Fruit fly (Drosophila melanogaster) whole organism, prepupa: ENCODE data around the gene CG44198.

Experiments used
- Blimp-1 ChIP-seq: fragments of 200-800 bp; sonication (Bioruptor generic); optimal IDR thresholded peaks from 3 replicates; lab custom pipeline; 2017; ENCODE audit warnings: missing biosample characterization, missing genetic modification characterization, mild to moderate bottlenecking, moderate library complexity, missing genetic modification reagents
- CG10631 ChIP-seq: fragments of 200-800 bp; sonication (Bioruptor generic); optimal IDR thresholded peaks from 2 replicates; lab custom pipeline; 2016; ENCODE audit warnings: missing biosample characterization, missing genetic modification characterization
- CG10669 ChIP-seq: fragments of 200-800 bp; sonication (Bioruptor generic); optimal IDR thresholded peaks from 3 replicates; lab custom pipeline; 2018; ENCODE audit warnings: missing biosample characterization, mild to moderate bottlenecking, missing genetic modification characterization, moderate library complexity
- CG11294 ChIP-seq: fragments of 200-800 bp; sonication (Bioruptor generic); IDR thresholded peaks from 2 replicates; pipeline ENCODE4 v1.3.6; 2022; ENCODE audit warnings: missing biosample characterization, missing genetic modification characterization
- CG11902 ChIP-seq: fragments of 200-800 bp; sonication (Bioruptor generic); optimal IDR thresholded peaks from 3 replicates; lab custom pipeline; 2016; ENCODE audit warnings: missing biosample characterization, missing genetic modification characterization
- CG15336 ChIP-seq: fragments of 200-800 bp; sonication (Bioruptor generic); IDR thresholded peaks from 2 replicates; pipeline ENCODE4 v1.3.6; 2022; ENCODE audit warnings: missing biosample characterization, missing genetic modification characterization
- CG31627 ChIP-seq: fragments of 200-800 bp; sonication (Bioruptor generic); optimal IDR thresholded peaks from 3 replicates; lab custom pipeline; 2016; ENCODE audit warnings: missing biosample characterization, missing genetic modification characterization
- CG32006 ChIP-seq: fragments of 200-800 bp; sonication (Bioruptor generic); optimal IDR thresholded peaks from 3 replicates; lab custom pipeline; 2017; ENCODE audit warnings: missing biosample characterization, mild to moderate bottlenecking, missing genetic modification characterization
- CG3919 ChIP-seq: fragments of 200-800 bp; sonication (Bioruptor generic); optimal IDR thresholded peaks from 3 replicates; lab custom pipeline; 2016; ENCODE audit warnings: missing biosample characterization, missing genetic modification characterization
- CG4318 ChIP-seq: fragments of 200-800 bp; sonication (Bioruptor generic); optimal IDR thresholded peaks from 3 replicates; lab custom pipeline; 2017; ENCODE audit warnings: missing biosample characterization, mild to moderate bottlenecking, missing genetic modification characterization
- CG6163 ChIP-seq: fragments of 200-800 bp; sonication (Bioruptor generic); IDR thresholded peaks from 3 replicates; pipeline ENCODE4 v1.3.6; 2022; ENCODE audit warnings: missing biosample characterization, missing genetic modification characterization
- CG6276 ChIP-seq: fragments of 200-800 bp; sonication (Bioruptor generic); optimal IDR thresholded peaks from 2 replicates; lab custom pipeline; 2017; ENCODE audit warnings: missing biosample characterization, mild to moderate bottlenecking, missing genetic modification characterization
- CG6792 ChIP-seq: fragments of 200-800 bp; sonication (Bioruptor generic); optimal IDR thresholded peaks from 3 replicates; lab custom pipeline; 2016; ENCODE audit warnings: missing biosample characterization, missing genetic modification characterization
- CG6854 ChIP-seq: fragments of 200-800 bp; sonication (Bioruptor generic); optimal IDR thresholded peaks from 2 replicates; lab custom pipeline; 2017; ENCODE audit warnings: missing biosample characterization, mild to moderate bottlenecking, missing genetic modification characterization
- CG7368 ChIP-seq: fragments of 200-800 bp; sonication (Bioruptor generic); optimal IDR thresholded peaks from 3 replicates; lab custom pipeline; 2016; ENCODE audit warnings: missing biosample characterization, missing genetic modification characterization
- CG8119 ChIP-seq: fragments of 200-800 bp; sonication (Bioruptor generic); IDR thresholded peaks from 3 replicates; pipeline ENCODE4 v1.3.6; 2022; ENCODE audit warnings: missing biosample characterization, missing genetic modification characterization
- CG8319 ChIP-seq: fragments of 200-800 bp; sonication (Bioruptor generic); optimal IDR thresholded peaks from 3 replicates; lab custom pipeline; 2016; ENCODE audit warnings: missing biosample characterization, missing genetic modification characterization
- CG8632 ChIP-seq: fragments of 200-800 bp; sonication (Bioruptor generic); optimal IDR thresholded peaks from 3 replicates; lab custom pipeline; 2016; ENCODE audit warnings: missing biosample characterization, missing genetic modification characterization
- CG9139 ChIP-seq: fragments of 200-800 bp; sonication (Bioruptor generic); optimal IDR thresholded peaks from 3 replicates; lab custom pipeline; 2017; ENCODE audit warnings: missing biosample characterization, mild to moderate bottlenecking, missing genetic modification characterization
- Eip78C ChIP-seq: fragments of 200-800 bp; sonication (Bioruptor generic); peaks from one replicate; lab custom pipeline; 2016; ENCODE audit warnings: missing biosample characterization, missing genetic modification characterization
- Ets21C ChIP-seq: fragments of 200-800 bp; sonication (Bioruptor generic); optimal IDR thresholded peaks from 3 replicates; lab custom pipeline; 2016; ENCODE audit warnings: missing biosample characterization, missing genetic modification characterization
- Ets96B ChIP-seq: fragments of 200-800 bp; optimal IDR thresholded peaks from 2 replicates; lab custom pipeline; 2019; ENCODE audit warnings: missing biosample characterization, mild to moderate bottlenecking, missing genetic modification characterization, moderate library complexity
- Lpt ChIP-seq: fragments of 200-800 bp; sonication (Bioruptor generic); optimal IDR thresholded peaks from 3 replicates; lab custom pipeline; 2016; ENCODE audit warnings: missing biosample characterization, missing genetic modification characterization
- Smox ChIP-seq: fragments of 200-800 bp; sonication (Bioruptor generic); optimal IDR thresholded peaks from 3 replicates; lab custom pipeline; 2016; ENCODE audit warnings: missing biosample characterization, missing genetic modification characterization
- Sox102F ChIP-seq: fragments of 200-800 bp; sonication (Bioruptor generic); optimal IDR thresholded peaks from 2 replicates; lab custom pipeline; 2016; ENCODE audit warnings: missing biosample characterization, mild to moderate bottlenecking, missing genetic modification characterization
- Sox15 ChIP-seq: fragments of 200-800 bp; sonication (Bioruptor generic); optimal IDR thresholded peaks from 3 replicates; lab custom pipeline; 2016; ENCODE audit warnings: missing biosample characterization, missing genetic modification characterization
- achi ChIP-seq: fragments of 200-800 bp; sonication (Bioruptor generic); optimal IDR thresholded peaks from 3 replicates; lab custom pipeline; 2016; ENCODE audit warnings: missing biosample characterization, missing genetic modification characterization
- dac ChIP-seq: fragments of 200-800 bp; sonication (Bioruptor generic); optimal IDR thresholded peaks from 2 replicates; lab custom pipeline; 2017; ENCODE audit warnings: missing biosample characterization, mild to moderate bottlenecking, missing genetic modification characterization
- dsx ChIP-seq: fragments of 200-800 bp; optimal IDR thresholded peaks from 3 replicates; lab custom pipeline; 2019; ENCODE audit warnings: missing biosample characterization, mild to moderate bottlenecking, missing genetic modification characterization, moderate library complexity; ENCODE audit not compliant: poor library complexity, severe bottlenecking
- eg ChIP-seq: fragments of 200-800 bp; sonication (Bioruptor generic); IDR thresholded peaks from 3 replicates; pipeline ENCODE4 v1.3.6; 2022; ENCODE audit warnings: missing biosample characterization, missing genetic modification characterization
- fd59A ChIP-seq: fragments of 200-800 bp; sonication (Bioruptor generic); optimal IDR thresholded peaks from 2 replicates; lab custom pipeline; 2017; ENCODE audit warnings: missing biosample characterization, mild to moderate bottlenecking, missing genetic modification characterization, missing genetic modification reagents
- lz ChIP-seq: fragments of 200-800 bp; sonication (Bioruptor generic); optimal IDR thresholded peaks from 3 replicates; lab custom pipeline; 2016; ENCODE audit warnings: missing biosample characterization, missing genetic modification characterization
- net ChIP-seq: fragments of 200-800 bp; sonication (Bioruptor generic); optimal IDR thresholded peaks from 3 replicates; lab custom pipeline; 2016; ENCODE audit warnings: missing biosample characterization, missing genetic modification characterization
- pdm3 ChIP-seq: fragments of 200-800 bp; sonication (Bioruptor generic); optimal IDR thresholded peaks from 3 replicates; lab custom pipeline; 2016; ENCODE audit warnings: missing biosample characterization, missing genetic modification characterization
- spab ChIP-seq: fragments of 200-800 bp; sonication (Bioruptor generic); optimal IDR thresholded peaks from 2 replicates; lab custom pipeline; 2017; ENCODE audit warnings: missing biosample characterization, mild to moderate bottlenecking, missing genetic modification characterization, missing genetic modification reagents
- ss ChIP-seq, 2 experiments: fragments of 200-800 bp; sonication (Bioruptor generic); optimal IDR thresholded peaks; 2 replicates in 1 of 2; 3 replicates in 1 of 2; lab custom pipeline; 2017 to 2018; ENCODE audit warnings: mild to moderate bottlenecking in 2 of 2, missing biosample characterization in 2 of 2, missing genetic modification characterization in 2 of 2, moderate library complexity in 1 of 2
- svp ChIP-seq: fragments of 200-800 bp; sonication (Bioruptor generic); peaks from one replicate; lab custom pipeline; 2016; ENCODE audit warnings: missing biosample characterization, missing genetic modification characterization
- topi ChIP-seq: fragments of 200-800 bp; sonication (Bioruptor generic); optimal IDR thresholded peaks from 3 replicates; lab custom pipeline; 2016; ENCODE audit warnings: missing biosample characterization, missing genetic modification characterization
- vri ChIP-seq: fragments of 200-800 bp; sonication (Bioruptor generic); optimal IDR thresholded peaks from 3 replicates; lab custom pipeline; 2016; ENCODE audit warnings: missing biosample characterization, mild to moderate bottlenecking, missing genetic modification characterization

CG44198 gene

dm6 chr2L:13116738-13117137 lies 2.2 kb downstream of the CG44198 start:
- TF ChIP-seq topi (no peak), CG10669 (GFP tag; lab: Kevin White, UChicago) (no peak), Blimp-1 (GFP tag; lab: Kevin White, UChicago) (no peak), ss (GFP tag; optimal IDR thresholded peaks at IDR 0.05; lab: Kevin White, UChicago) (no peak), eg (GFP tag; lab: Robert Waterston, UW) (no peak), CG8119 (GFP tag; lab: Robert Waterston, UW) (no peak), CG6163 (GFP tag; lab: Robert Waterston, UW) (no peak), Eip78C (GFP tag; lab: Kevin White, UChicago) (no peak), Ets96B (tag; lab: Kevin White, UChicago) (no peak), CG6854 (no peak), net (GFP tag; lab: Kevin White, UChicago) (no peak), Lpt (GFP tag; lab: Kevin White, UChicago) (no peak), CG6276 (GFP tag; lab: Kevin White, UChicago) (no peak), lz (GFP tag; lab: Kevin White, UChicago) (no peak), Ets21C (GFP tag; lab: Kevin White, UChicago) (no peak), CG10631 (GFP tag; lab: Kevin White, UChicago) (no peak)
- TF ChIP-seq, all 60 proteins: peak for 0

dm6 chr2L:13113580-13113979 lies 5.4 kb downstream of the CG44198 start:
- no peak for TF ChIP-seq Sox102F (GFP tag; lab: Kevin White, UChicago)
- TF ChIP-seq Lpt (GFP tag; lab: Kevin White, UChicago): no peak
- TF ChIP-seq CG31627 (GFP tag; lab: Kevin White, UChicago): no peak
- no peak for TF ChIP-seq Sox15
- no peak for TF ChIP-seq vri (GFP tag; lab: Kevin White, UChicago)
- TF ChIP-seq CG4318: no peak
- no peak for TF ChIP-seq spab
- TF ChIP-seq net (GFP tag; lab: Kevin White, UChicago): no peak
- no peak for TF ChIP-seq CG7368 (GFP tag; lab: Kevin White, UChicago)
- no peak for TF ChIP-seq CG9139 (GFP tag; lab: Kevin White, UChicago)
- no peak for TF ChIP-seq CG8319 (GFP tag; lab: Kevin White, UChicago)
- TF ChIP-seq CG11902 (GFP tag; lab: Kevin White, UChicago): no peak
- TF ChIP-seq lz (GFP tag; lab: Kevin White, UChicago): no peak
- no peak for TF ChIP-seq fd59A
- no peak for TF ChIP-seq dac
- no peak for TF ChIP-seq Smox
- no peak for TF ChIP-seq dsx (GFP tag; lab: Kevin White, UChicago)
- TF ChIP-seq achi (GFP tag; lab: Kevin White, UChicago): no peak
- no peak for TF ChIP-seq Ets96B (tag; lab: Kevin White, UChicago)
- TF ChIP-seq topi: no peak
- TF ChIP-seq, all 60 proteins: peak for 0

dm6 chr2L:13106507-13106906 lies 12.4 kb downstream of the CG44198 start, which contains the start of gene Ttc30:
Ttc30 (plus strand) TSS chr2L:13106807.
- TF ChIP-seq CG8632 (no peak), CG32006 (GFP tag; lab: Kevin White, UChicago) (no peak), CG4318 (no peak), eg (GFP tag; lab: Robert Waterston, UW) (no peak), CG11294 (no peak), pdm3 (GFP tag; lab: Kevin White, UChicago) (no peak), CG9139 (GFP tag; lab: Kevin White, UChicago) (no peak), CG3919 (GFP tag; lab: Kevin White, UChicago) (no peak), CG6792 (GFP tag; lab: Kevin White, UChicago) (no peak)

- TF ChIP-seq Lpt (GFP tag; lab: Kevin White, UChicago): no peak
- TF ChIP-seq CG8632: no peak
- no peak for TF ChIP-seq CG15336 (GFP tag; lab: Robert Waterston, UW)
- TF ChIP-seq CG6163 (GFP tag; lab: Robert Waterston, UW): 0 out of 3 replicates have a peak, but pooled peaks have one; percentile 12
- TF ChIP-seq Sox102F (GFP tag; lab: Kevin White, UChicago): no peak
- peak; percentile 93 for TF ChIP-seq svp
- no peak for TF ChIP-seq dsx (GFP tag; lab: Kevin White, UChicago)
These were observed 14.1 kb downstream of the CG44198 start for dm6 chr2L:13104800-13105199.
